Worm (Caenorhabditis elegans): ENCODE data around the gene T04C12.8.

T04C12.8 gene

ce11 chrV:11075209-11076027 is 6.3 kb upstream of the T04C12.8 start (continued):
- TF ChIP-seq elt-3 (tag; optimal IDR thresholded peaks at IDR 0.05) (no peak), unc-39 (tag; optimal IDR thresholded peaks at IDR 0.05) (no peak), nhr-25 (tag; optimal IDR thresholded peaks at IDR 0.05) (peak; percentile 22), zag-1 (tag; optimal IDR thresholded peaks at IDR 0.05) (no peak), ztf-1 (GFP tag; conservative IDR thresholded peaks at IDR 0.05) (no peak), sma-9 (GFP tag; optimal IDR thresholded peaks at IDR 0.05) (no peak), sma-9 (tag; optimal IDR thresholded peaks at IDR 0.05) (no peak), lin-13 (GFP tag; optimal IDR thresholded peaks at IDR 0.05) (no peak), ZK546.5 (tag; optimal IDR thresholded peaks at IDR 0.05) (no peak), Y55F3AM.14 (GFP tag; optimal IDR thresholded peaks at IDR 0.05) (no peak), sem-4 (tag; optimal IDR thresholded peaks at IDR 0.05) (no peak)

DNA sequence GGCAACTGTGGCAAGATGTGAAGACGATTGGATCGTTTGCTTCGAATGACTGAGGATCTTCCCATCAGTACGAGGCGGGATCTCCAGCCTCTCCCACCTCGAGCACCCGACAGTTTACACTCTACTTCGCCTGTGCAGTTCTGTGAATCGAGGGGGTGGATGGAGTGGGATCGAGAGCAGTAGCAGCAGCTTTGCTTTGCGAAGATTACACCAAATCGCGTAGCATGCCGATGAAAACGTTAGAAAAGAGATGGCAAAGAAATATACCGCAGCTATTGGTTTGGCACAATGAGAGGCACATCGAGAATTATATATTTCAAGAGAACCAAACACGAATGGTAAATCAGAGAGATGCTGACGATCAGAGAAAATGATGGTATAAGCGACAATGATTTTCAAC is 5.3 kb upstream of the T04C12.8 start, which contains the start of gene act-3:
act-3 (minus strand) TSS at position 51 of the 400 bp plus-strand sequence.
- no peak for TF ChIP-seq nhr-25 (tag; optimal IDR thresholded peaks at IDR 0.05)
- TF ChIP-seq ceh-82 (tag; optimal IDR thresholded peaks at IDR 0.05), result no peak
- TF ChIP-seq F13H6.1 (tag; optimal IDR thresholded peaks at IDR 0.05), result peak; percentile 44
- TF ChIP-seq ama-1 (optimal IDR thresholded peaks at IDR 0.05), result no peak
- no peak for TF ChIP-seq mbf-1 (tag; optimal IDR thresholded peaks at IDR 0.05)
- TF ChIP-seq Y55F3AM.14 (GFP tag; optimal IDR thresholded peaks at IDR 0.05), result no peak
- TF ChIP-seq crh-2 (tag; optimal IDR thresholded peaks at IDR 0.05), result no peak
- TF ChIP-seq sma-9 (GFP tag; optimal IDR thresholded peaks at IDR 0.05), result peak; percentile 16
- no peak for TF ChIP-seq sma-9 (tag; optimal IDR thresholded peaks at IDR 0.05)
- no peak for TF ChIP-seq fos-1 (tag; optimal IDR thresholded peaks at IDR 0.05)
- TF ChIP-seq lsy-2 (tag; optimal IDR thresholded peaks at IDR 0.05), result no peak
- peak; percentile 39 for TF ChIP-seq nhr-129 (tag; optimal IDR thresholded peaks at IDR 0.05)
- no peak for TF ChIP-seq zag-1 (tag; optimal IDR thresholded peaks at IDR 0.05)
- no peak for TF ChIP-seq gmeb-1 (tag; optimal IDR thresholded peaks at IDR 0.05)
- no peak for TF ChIP-seq nhr-237 (tag; optimal IDR thresholded peaks at IDR 0.05)
- TF ChIP-seq snpc-4 (tag; optimal IDR thresholded peaks at IDR 0.05), result no peak
- TF ChIP-seq nhr-23 (tag; optimal IDR thresholded peaks at IDR 0.05), result no peak
- TF ChIP-seq lin-13 (GFP tag; optimal IDR thresholded peaks at IDR 0.05), result no peak
- no peak for TF ChIP-seq nhr-11 (tag; optimal IDR thresholded peaks at IDR 0.05)
- no peak for TF ChIP-seq ztf-4 (tag; optimal IDR thresholded peaks at IDR 0.05)
- no peak for TF ChIP-seq ZK546.5 (tag; optimal IDR thresholded peaks at IDR 0.05)
- no peak for TF ChIP-seq nhr-21 (tag; optimal IDR thresholded peaks at IDR 0.05)
- TF ChIP-seq ceh-16 (tag; optimal IDR thresholded peaks at IDR 0.05), result no peak
- TF ChIP-seq unc-62 (GFP tag; optimal IDR thresholded peaks at IDR 0.05), result no peak
- no peak for TF ChIP-seq skn-1 (tag; optimal IDR thresholded peaks at IDR 0.05)
- TF ChIP-seq ztf-1 (GFP tag; conservative IDR thresholded peaks at IDR 0.05), result no peak

DNA sequence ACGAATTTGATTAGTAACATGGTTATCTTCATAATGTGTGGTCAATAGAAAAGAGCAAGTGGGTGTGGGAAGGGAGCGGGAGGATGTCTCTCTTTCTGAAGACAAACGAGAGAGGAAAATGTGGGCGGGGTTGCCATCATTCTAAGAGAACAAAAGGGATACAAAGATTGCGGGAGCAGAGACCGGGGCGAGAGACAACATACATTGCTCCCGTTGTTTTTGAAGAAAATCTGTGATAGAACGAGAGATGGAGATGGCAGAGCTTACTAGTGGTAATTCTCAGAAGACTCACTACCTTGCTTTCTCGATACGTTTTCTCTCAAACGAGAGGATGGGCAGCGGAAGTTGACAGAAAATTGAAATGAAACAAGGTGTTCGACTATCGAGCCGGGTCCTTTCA is 4.2 kb upstream of the T04C12.8 start:
- TF ChIP-seq unc-39 (tag; optimal IDR thresholded peaks at IDR 0.05) (no peak), elt-1 (tag; optimal IDR thresholded peaks at IDR 0.05) (no peak), sma-9 (GFP tag; optimal IDR thresholded peaks at IDR 0.05) (peak; percentile 25), sma-9 (tag; optimal IDR thresholded peaks at IDR 0.05) (no peak), nhr-129 (tag; optimal IDR thresholded peaks at IDR 0.05) (peak; percentile 20)

DNA sequence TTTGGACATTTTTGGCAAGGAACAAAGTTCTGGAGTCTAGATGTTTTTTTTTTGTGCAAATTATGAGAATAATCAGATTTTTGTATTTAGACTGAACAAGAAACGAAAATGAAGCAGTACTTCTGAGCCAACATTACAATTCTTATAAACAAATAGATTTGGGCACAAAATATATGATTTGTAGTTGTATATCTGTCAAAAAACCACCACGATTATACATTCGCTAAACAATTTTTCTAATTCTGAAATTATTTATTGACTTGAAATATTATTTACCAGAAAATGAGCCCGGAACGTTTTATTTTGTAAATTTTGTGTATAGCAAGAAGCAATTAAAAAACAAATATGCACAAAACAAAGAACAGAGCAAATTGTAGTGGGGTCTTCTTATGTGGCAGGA is 2.3 kb upstream of the T04C12.8 start:
- TF ChIP-seq nhr-6 (tag; optimal IDR thresholded peaks at IDR 0.05) (no peak), elt-1 (tag; optimal IDR thresholded peaks at IDR 0.05) (no peak), skn-1 (tag; optimal IDR thresholded peaks at IDR 0.05) (no peak), nhr-12 (tag; optimal IDR thresholded peaks at IDR 0.05) (no peak), lin-11 (tag; optimal IDR thresholded peaks at IDR 0.05) (no peak), ceh-82 (tag; optimal IDR thresholded peaks at IDR 0.05) (no peak), alr-1 (tag; optimal IDR thresholded peaks at IDR 0.05) (no peak), R02D3.7 (tag; optimal IDR thresholded peaks at IDR 0.05) (no peak), blmp-1 (tag; optimal IDR thresholded peaks at IDR 0.05; ENCODE audit: insufficient read depth) (no peak), egl-27 (tag; optimal IDR thresholded peaks at IDR 0.05) (no peak), lin-13 (GFP tag; optimal IDR thresholded peaks at IDR 0.05) (no peak), nhr-21 (tag; optimal IDR thresholded peaks at IDR 0.05) (no peak), crh-2 (tag; optimal IDR thresholded peaks at IDR 0.05) (no peak), nhr-11 (tag; optimal IDR thresholded peaks at IDR 0.05) (no peak), lin-39 (tag; optimal IDR thresholded peaks at IDR 0.05) (no peak), zag-1 (tag; optimal IDR thresholded peaks at IDR 0.05) (no peak), mbf-1 (tag; optimal IDR thresholded peaks at IDR 0.05) (no peak)

All from whole organism, L2 larva.